Fruit fly (Drosophila melanogaster): ENCODE results near the gene CG16986.
A peak's percentile ranks its signal among the peaks of the same experiment; 100 is the strongest.

The CG16986 gene

dm6 chr3L:2586804-2587561 lies 13.1 kb upstream of the CG16986 start, which contains the start of gene RpL8 (continued):
- TF ChIP-seq sob (GFP tag; IDR thresholded peaks at IDR 0.05): peak; percentile 85
- TF ChIP-seq CG7963 (GFP tag; IDR thresholded peaks at IDR 0.05; ENCODE audit: partially characterized antibody): peak; percentile 37; the same call in 1 of the 3 replicates
- TF ChIP-seq Kr (GFP tag; optimal IDR thresholded peaks at IDR 0.05): peak; percentile 71
- TF ChIP-seq grn (GFP tag; optimal IDR thresholded peaks at IDR 0.05): peak; percentile 43
- peak; percentile 90 for TF ChIP-seq sr (GFP tag; IDR thresholded peaks at IDR 0.05)
- peak; percentile 80 for TF ChIP-seq emc (GFP tag; optimal IDR thresholded peaks at IDR 0.05)
- TF ChIP-seq CG15696 (tag; optimal IDR thresholded peaks at IDR 0.05): peak; percentile 45
- peak; percentile 65 for TF ChIP-seq CG10274 (GFP tag; optimal IDR thresholded peaks at IDR 0.05)
- TF ChIP-seq CG14667 (GFP tag; IDR thresholded peaks at IDR 0.05): peak; percentile 62
- peak; percentile 90 for TF ChIP-seq Hmr (GFP tag; optimal IDR thresholded peaks at IDR 0.05)
- TF ChIP-seq aop (GFP tag; IDR thresholded peaks at IDR 0.05): no peak
- peak; percentile 85 for TF ChIP-seq Optix (GFP tag; IDR thresholded peaks at IDR 0.05)
- peak; percentile 83 for TF ChIP-seq ash1 (GFP tag; optimal IDR thresholded peaks at IDR 0.05)
- peak; percentile 51 for TF ChIP-seq CG1792 (GFP tag; optimal IDR thresholded peaks at IDR 0.05)
- no peak for TF ChIP-seq CG11560 (tag; IDR thresholded peaks at IDR 0.05)
- peak; percentile 65 for TF ChIP-seq CG11504 (tag; optimal IDR thresholded peaks at IDR 0.05)
- peak; percentile 72 for TF ChIP-seq CG2712 (tag; optimal IDR thresholded peaks at IDR 0.05)
- peak; percentile 53 to 75 for TF ChIP-seq chif (GFP tag; optimal IDR thresholded peaks at IDR 0.05)
- TF ChIP-seq Dref (GFP tag; IDR thresholded peaks at IDR 0.05): peak; percentile 55
- TF ChIP-seq YL-1 (GFP tag; optimal IDR thresholded peaks at IDR 0.05): peak; percentile 98
- no peak for TF ChIP-seq CG8765 (GFP tag; IDR thresholded peaks at IDR 0.05)
- TF ChIP-seq D19A (tag; optimal IDR thresholded peaks at IDR 0.05): peak; percentile 57
- TF ChIP-seq CG9437 (GFP tag; optimal IDR thresholded peaks at IDR 0.05): peak; percentile 73
- peak; percentile 49 for TF ChIP-seq CG8359 (GFP tag; optimal IDR thresholded peaks at IDR 0.05; ENCODE audit: borderline replicate concordance)
- TF ChIP-seq jigr1 (GFP tag; IDR thresholded peaks at IDR 0.05): 0 out of 3 replicates have a peak, but pooled peaks have one; percentile 33
- peak; percentile 57 for TF ChIP-seq Dek (tag; optimal IDR thresholded peaks at IDR 0.05)
- TF ChIP-seq CG34422 (GFP tag; IDR thresholded peaks at IDR 0.05): peak; percentile 87
- TF ChIP-seq CG3838 (GFP tag; optimal IDR thresholded peaks at IDR 0.05): peak; percentile 4
- 0 out of 4 replicates have a peak, but pooled peaks have one; percentile 54 for TF ChIP-seq chinmo (GFP tag; IDR thresholded peaks at IDR 0.05; ENCODE audit: partially characterized antibody)
- TF ChIP-seq pfk (GFP tag; optimal IDR thresholded peaks at IDR 0.05): peak; percentile 81
- peak; percentile 92 for TF ChIP-seq B-H2 (GFP tag; optimal IDR thresholded peaks at IDR 0.05)
- TF ChIP-seq bcd (GFP tag; optimal IDR thresholded peaks at IDR 0.05): peak; percentile 88
- TF ChIP-seq CG10267 (tag; optimal IDR thresholded peaks at IDR 0.05): peak; percentile 68
- TF ChIP-seq sd (tag; optimal IDR thresholded peaks at IDR 0.05): peak; percentile 30
- TF ChIP-seq CG8944 (GFP tag; optimal IDR thresholded peaks at IDR 0.05): peak; percentile 63
- peak; percentile 30 for TF ChIP-seq twi (tag; optimal IDR thresholded peaks at IDR 0.05)
- peak; percentile 51 for TF ChIP-seq Myb (GFP tag; optimal IDR thresholded peaks at IDR 0.05)
- TF ChIP-seq p53 (GFP tag; optimal IDR thresholded peaks at IDR 0.05): peak; percentile 73
- no peak for TF ChIP-seq pan (optimal IDR thresholded peaks at IDR 0.05)
- peak in 1 of 2 experiments; percentile 85 for TF ChIP-seq pan (GFP tag; optimal IDR thresholded peaks at IDR 0.05 in 1 of 2, IDR thresholded peaks at IDR 0.05 in 1 of 2)
- peak; percentile 77 for TF ChIP-seq E2f1 (GFP tag; IDR thresholded peaks at IDR 0.05)
- TF ChIP-seq D19B (GFP tag; optimal IDR thresholded peaks at IDR 0.05): peak; percentile 58
- peak; percentile 43 for TF ChIP-seq CG7786 (GFP tag; optimal IDR thresholded peaks at IDR 0.05)
- TF ChIP-seq Usf (GFP tag; optimal IDR thresholded peaks at IDR 0.05): peak; percentile 53
- peak; percentile 85 for TF ChIP-seq Side (GFP tag; optimal IDR thresholded peaks at IDR 0.05)
- peak in 1 of 3 experiments; percentile 22 for TF ChIP-seq lola (GFP tag; optimal IDR thresholded peaks at IDR 0.05)
- peak; percentile 79 for TF ChIP-seq eyg (GFP tag; optimal IDR thresholded peaks at IDR 0.05)
- TF ChIP-seq vfl (GFP tag; optimal IDR thresholded peaks at IDR 0.05): peak; percentile 57
- TF ChIP-seq stc (GFP tag; IDR thresholded peaks at IDR 0.05): peak; percentile 77

Measured in whole organism, embryonic.